Worm (Caenorhabditis elegans): ENCODE results near the gene F31D5.1.

The F31D5.1 gene

ce11 chrII:4258683-4259082 lies 39.5 kb downstream of the F31D5.1 start, which contains the start of gene clec-135:
Gene clec-135 (minus strand): TSS chrII:4258783.
- TF ChIP-seq ztf-28 (GFP tag; IDR thresholded peaks at IDR 0.05) (no peak), C17E4.6 (GFP tag; IDR thresholded peaks at IDR 0.05) (no peak), die-1 (tag; optimal IDR thresholded peaks at IDR 0.05) (no peak), Y67H2A.10 (GFP tag; conservative IDR thresholded peaks at IDR 0.05) (no peak), snpc-1.1 (tag; optimal IDR thresholded peaks at IDR 0.05; ENCODE audit: insufficient read depth) (no peak), aptf-2 (GFP tag; conservative IDR thresholded peaks at IDR 0.05) (no peak), hrde-1 (tag; optimal IDR thresholded peaks at IDR 0.05; ENCODE audit: borderline replicate concordance) (no peak), F57C9.4 (tag; optimal IDR thresholded peaks at IDR 0.05) (no peak), ztf-6 (GFP tag; IDR thresholded peaks at IDR 0.05) (no peak), ceh-100 (GFP tag; IDR thresholded peaks at IDR 0.05) (no peak), F57A8.1 (GFP tag; optimal IDR thresholded peaks at IDR 0.05) (no peak), F23B12.7 (tag; optimal IDR thresholded peaks at IDR 0.05; ENCODE audit: insufficient read depth) (no peak), F39B2.1 (GFP tag; IDR thresholded peaks at IDR 0.05) (no peak), nhr-80 (tag; optimal IDR thresholded peaks at IDR 0.05) (no peak), egl-44 (GFP tag; IDR thresholded peaks at IDR 0.05) (no peak), egl-18 (GFP tag; IDR thresholded peaks at IDR 0.05) (no peak)

- TF ChIP-seq D2030.7 (GFP tag; IDR thresholded peaks at IDR 0.05) = no peak
- no peak for TF ChIP-seq F39B2.1 (GFP tag; IDR thresholded peaks at IDR 0.05)
- TF ChIP-seq nhr-27 (tag; optimal IDR thresholded peaks at IDR 0.05) = no peak
- TF ChIP-seq unc-62 (GFP tag; optimal IDR thresholded peaks at IDR 0.05) = no peak
- TF ChIP-seq B0261.1 (tag; optimal IDR thresholded peaks at IDR 0.05) = no peak
- no peak for TF ChIP-seq aptf-3 (GFP tag; IDR thresholded peaks at IDR 0.05)
- TF ChIP-seq madf-10 (tag; optimal IDR thresholded peaks at IDR 0.05) = no peak
- no peak for TF ChIP-seq nfya-1 (tag; optimal IDR thresholded peaks at IDR 0.05; ENCODE audit: borderline replicate concordance, insufficient read depth)
- TF ChIP-seq let-526 (GFP tag; IDR thresholded peaks at IDR 0.05) = no peak
- no peak for TF ChIP-seq snpc-4 (GFP tag; optimal IDR thresholded peaks at IDR 0.05)
- TF ChIP-seq snpc-4 (tag; optimal IDR thresholded peaks at IDR 0.05) = no peak
- no peak for TF ChIP-seq hlh-26 (GFP tag; conservative IDR thresholded peaks at IDR 0.05)
- TF ChIP-seq ZK185.1 (tag; optimal IDR thresholded peaks at IDR 0.05; ENCODE audit: poor library complexity, severe bottlenecking) = no peak
- TF ChIP-seq B0019.2 (GFP tag; conservative IDR thresholded peaks at IDR 0.05) = no peak
- no peak for TF ChIP-seq bed-2 (GFP tag; IDR thresholded peaks at IDR 0.05)
- no peak for TF ChIP-seq ztf-22 (GFP tag; optimal IDR thresholded peaks at IDR 0.05)
Measured at ce11 chrII:4267711-4268110, 48.5 kb downstream of the F31D5.1 start.

All from whole organism, young adult.